Fruit fly (Drosophila melanogaster) whole organism, embryonic: ENCODE data around the gene stumps.

Experiments used
- Ada2b ChIP-seq: fragments of 200-800 bp; sonication (Bioruptor generic); IDR thresholded peaks from 2 replicates; pipeline ENCODE4 v1.3.6; 2022; ENCODE audit warnings: missing biosample characterization, missing genetic modification characterization
- Bgb ChIP-seq: fragments of 200-800 bp; sonication (Bioruptor generic); IDR thresholded peaks from 2 replicates; pipeline ENCODE4 v1.3.6; 2022; ENCODE audit warnings: missing biosample characterization, missing genetic modification characterization; ENCODE audit not compliant: partially characterized antibody
- CG12942 ChIP-seq: fragments of 200-800 bp; sonication (Bioruptor generic); optimal IDR thresholded peaks from 3 replicates; lab custom pipeline; 2016; ENCODE audit warnings: missing biosample characterization, missing genetic modification characterization
- CG15479 ChIP-seq: fragments of 200-800 bp; sonication (Bioruptor generic); optimal IDR thresholded peaks from 3 replicates; lab custom pipeline; 2019; ENCODE audit warnings: missing biosample characterization, mild to moderate bottlenecking, missing genetic modification characterization, moderate library complexity
- CG16813 ChIP-seq: fragments of 200-800 bp; sonication (Bioruptor generic); IDR thresholded peaks from 3 replicates; pipeline ENCODE4 v1.3.6; 2022; ENCODE audit warnings: missing biosample characterization, missing genetic modification characterization; ENCODE audit not compliant: partially characterized antibody
- CG17359 ChIP-seq: fragments of 200-800 bp; sonication (Bioruptor generic); optimal IDR thresholded peaks from 3 replicates; lab custom pipeline; 2018; ENCODE audit warnings: missing biosample characterization, mild to moderate bottlenecking, missing genetic modification characterization, moderate library complexity
- CG17612 ChIP-seq: fragments of 200-800 bp; sonication (Bioruptor generic); IDR thresholded peaks from 2 replicates; pipeline ENCODE4 v1.3.6; 2022; ENCODE audit warnings: missing biosample characterization, missing genetic modification characterization
- CG1832 ChIP-seq: fragments of 200-800 bp; sonication (Bioruptor generic); optimal IDR thresholded peaks from 2 replicates; lab custom pipeline; 2017; ENCODE audit warnings: missing biosample characterization, mild to moderate bottlenecking, missing genetic modification characterization, inconsistent platforms
- CG31365 ChIP-seq: fragments of 200-800 bp; sonication (Bioruptor generic); optimal IDR thresholded peaks from 2 replicates; lab custom pipeline; 2018; ENCODE audit warnings: missing biosample characterization, mild to moderate bottlenecking, missing genetic modification characterization
- CG31441 ChIP-seq: fragments of 200-800 bp; sonication (Bioruptor generic); IDR thresholded peaks from 2 replicates; pipeline ENCODE4 v1.3.6; 2022; ENCODE audit warnings: missing biosample characterization, missing genetic modification characterization
- CG4707 ChIP-seq: fragments of 200-800 bp; sonication (Bioruptor generic); optimal IDR thresholded peaks from 2 replicates; lab custom pipeline; 2018; ENCODE audit warnings: missing biosample characterization, mild to moderate bottlenecking, missing genetic modification characterization, moderate library complexity
- CG6683 ChIP-seq: fragments of 200-800 bp; sonication (Bioruptor generic); optimal IDR thresholded peaks from 2 replicates; lab custom pipeline; 2017; ENCODE audit warnings: missing biosample characterization, mild to moderate bottlenecking, missing genetic modification characterization, missing genetic modification reagents
- CG6689 ChIP-seq: fragments of 200-800 bp; sonication (Bioruptor generic); IDR thresholded peaks from 2 replicates; pipeline ENCODE4 v1.3.6; 2022; ENCODE audit warnings: missing biosample characterization, missing genetic modification characterization
- CG7987 ChIP-seq: fragments of 200-800 bp; sonication (Bioruptor generic); optimal IDR thresholded peaks from 2 replicates; lab custom pipeline; 2018; ENCODE audit warnings: missing biosample characterization, mild to moderate bottlenecking, missing genetic modification characterization, moderate library complexity
- CG8765 ChIP-seq: fragments of 200-800 bp; sonication (Bioruptor generic); IDR thresholded peaks from 2 replicates; pipeline ENCODE4 v1.3.6; 2022; ENCODE audit warnings: missing biosample characterization, missing genetic modification characterization
- CkIIα-i1 ChIP-seq: fragments of 200-800 bp; sonication (Bioruptor generic); IDR thresholded peaks from 2 replicates; pipeline ENCODE4 v1.3.6; 2022; ENCODE audit warnings: missing biosample characterization, missing genetic modification characterization
- H15 ChIP-seq: fragments of 200-800 bp; sonication (Bioruptor generic); IDR thresholded peaks from 3 replicates; pipeline ENCODE4 v1.3.6; 2022; ENCODE audit warnings: missing biosample characterization, missing genetic modification characterization
- HLH4C ChIP-seq: fragments of 200-800 bp; sonication (Bioruptor generic); IDR thresholded peaks from 3 replicates; pipeline ENCODE4 v1.3.6; 2022; ENCODE audit warnings: missing biosample characterization, missing genetic modification characterization; ENCODE audit not compliant: partially characterized antibody
- HmgD ChIP-seq: fragments of 200-800 bp; sonication (Bioruptor generic); optimal IDR thresholded peaks from 3 replicates; lab custom pipeline; 2016; ENCODE audit warnings: missing biosample characterization, missing genetic modification characterization
- Kr ChIP-seq: fragments of 200-800 bp; sonication (Bioruptor generic); optimal IDR thresholded peaks from 2 replicates; lab custom pipeline; 2017; ENCODE audit warnings: missing biosample characterization, mild to moderate bottlenecking, missing genetic modification characterization
- MBD-R2 ChIP-seq: fragments of 200-800 bp; sonication (Bioruptor generic); IDR thresholded peaks from 2 replicates; pipeline ENCODE4 v1.3.6; 2022; ENCODE audit warnings: missing biosample characterization, missing genetic modification characterization
- Med ChIP-seq: fragments of 200-800 bp; sonication (Bioruptor generic); peaks from one replicate; lab custom pipeline; 2016; ENCODE audit warnings: missing biosample characterization, missing genetic modification characterization, mild to moderate bottlenecking, inconsistent platforms, moderate library complexity
- Mes4 ChIP-seq: fragments of 200-800 bp; sonication (Bioruptor generic); optimal IDR thresholded peaks from 2 replicates; lab custom pipeline; 2016; ENCODE audit warnings: missing biosample characterization, missing genetic modification characterization
- Sox102F ChIP-seq: fragments of 200-800 bp; sonication (Bioruptor generic); optimal IDR thresholded peaks from 2 replicates; lab custom pipeline; 2018; ENCODE audit warnings: missing biosample characterization, mild to moderate bottlenecking, missing genetic modification characterization, moderate library complexity
- Usf ChIP-seq: fragments of 200-800 bp; sonication (Bioruptor generic); optimal IDR thresholded peaks from 2 replicates; lab custom pipeline; 2017; ENCODE audit warnings: missing genotype, missing biosample characterization, missing genetic modification characterization
- amos ChIP-seq: fragments of 200-800 bp; sonication (Bioruptor generic); IDR thresholded peaks from 2 replicates; pipeline ENCODE4 v1.3.6; 2022; ENCODE audit warnings: missing biosample characterization, missing genetic modification characterization; ENCODE audit not compliant: partially characterized antibody
- btn ChIP-seq: fragments of 200-800 bp; sonication (Bioruptor generic); optimal IDR thresholded peaks from 2 replicates; lab custom pipeline; 2016; ENCODE audit warnings: missing biosample characterization, missing genetic modification characterization
- caup ChIP-seq: fragments of 200-800 bp; sonication (Bioruptor generic); optimal IDR thresholded peaks from 3 replicates; lab custom pipeline; 2017; ENCODE audit warnings: missing biosample characterization, mild to moderate bottlenecking, missing genetic modification characterization, moderate library complexity; ENCODE audit not compliant: severe bottlenecking
- cg ChIP-seq: fragments of 200-800 bp; sonication (Bioruptor generic); optimal IDR thresholded peaks from 3 replicates; lab custom pipeline; 2019; ENCODE audit warnings: missing biosample characterization, mild to moderate bottlenecking, missing genetic modification characterization, moderate library complexity
- chn ChIP-seq: fragments of 200-800 bp; sonication (Bioruptor generic); optimal IDR thresholded peaks from 2 replicates; lab custom pipeline; 2016; ENCODE audit warnings: missing biosample characterization, missing genetic modification characterization
- crp ChIP-seq, 2 experiments: fragments of 200-800 bp; sonication (Bioruptor generic); optimal IDR thresholded peaks; 2 replicates in 1 of 2; 3 replicates in 1 of 2; lab custom pipeline; 2017; ENCODE audit warnings: missing biosample characterization in 2 of 2, missing genetic modification characterization in 2 of 2, mild to moderate bottlenecking in 1 of 2, moderate library complexity in 1 of 2
- dm ChIP-seq: fragments of 200-800 bp; sonication (Bioruptor generic); optimal IDR thresholded peaks from 3 replicates; lab custom pipeline; 2016; ENCODE audit warnings: missing biosample characterization, missing genetic modification characterization
- dmrt11E ChIP-seq: fragments of 200-800 bp; sonication (Bioruptor generic); optimal IDR thresholded peaks from 3 replicates; lab custom pipeline; 2018; ENCODE audit warnings: missing biosample characterization, mild to moderate bottlenecking, missing genetic modification characterization, moderate library complexity
- en ChIP-seq: fragments of 200-800 bp; sonication (Bioruptor generic); optimal IDR thresholded peaks from 2 replicates; lab custom pipeline; 2016; ENCODE audit warnings: missing biosample characterization, missing genetic modification characterization
- eve ChIP-seq, 2 experiments: fragments of >200 bp; optimal IDR thresholded peaks; 2 replicates each; lab custom pipeline; 2017; ENCODE audit warnings: missing biosample characterization in 2 of 2, missing genetic modification characterization in 2 of 2
- ewg ChIP-seq: fragments of 200-800 bp; sonication (Bioruptor generic); optimal IDR thresholded peaks from 3 replicates; lab custom pipeline; 2017; ENCODE audit warnings: mild to moderate bottlenecking, missing biosample characterization, missing genetic modification reagents, missing genetic modification characterization
- exex ChIP-seq: fragments of 200-800 bp; sonication (Bioruptor generic); optimal IDR thresholded peaks from 4 replicates; lab custom pipeline; 2018; ENCODE audit warnings: missing biosample characterization, mild to moderate bottlenecking, missing genetic modification characterization, moderate library complexity
- gsb-n ChIP-seq: fragments of 200-800 bp; sonication (Bioruptor generic); optimal IDR thresholded peaks from 3 replicates; lab custom pipeline; 2018; ENCODE audit warnings: missing biosample characterization, mild to moderate bottlenecking, missing genetic modification characterization
- ham ChIP-seq: fragments of 200-800 bp; sonication (Bioruptor generic); IDR thresholded peaks from 2 replicates; pipeline ENCODE4 v1.3.6; 2022; ENCODE audit warnings: missing biosample characterization, missing genetic modification characterization
- hb ChIP-seq: fragments of 200-800 bp; sonication (Bioruptor generic); IDR thresholded peaks from 3 replicates; pipeline ENCODE4 v1.3.6; 2022; ENCODE audit warnings: missing biosample characterization, missing genetic modification characterization; ENCODE audit not compliant: partially characterized antibody
- ind ChIP-seq: fragments of 200-800 bp; sonication (Bioruptor generic); optimal IDR thresholded peaks from 3 replicates; lab custom pipeline; 2016; ENCODE audit warnings: missing biosample characterization, missing genetic modification characterization
- luna ChIP-seq: fragments of 200-800 bp; sonication (Bioruptor generic); optimal IDR thresholded peaks from 2 replicates; lab custom pipeline; 2016; ENCODE audit warnings: missing biosample characterization, missing genetic modification characterization
- run ChIP-seq: fragments of 200-800 bp; sonication (Bioruptor generic); optimal IDR thresholded peaks from 3 replicates; lab custom pipeline; 2018; ENCODE audit warnings: missing biosample characterization, mild to moderate bottlenecking, missing genetic modification characterization
- salm ChIP-seq: fragments of 200-800 bp; sonication (Bioruptor generic); optimal IDR thresholded peaks from 2 replicates; lab custom pipeline; 2018; ENCODE audit warnings: missing biosample characterization, mild to moderate bottlenecking, missing genetic modification characterization
- schlank ChIP-seq: fragments of 200-800 bp; sonication (Bioruptor generic); optimal IDR thresholded peaks from 2 replicates; lab custom pipeline; 2018; ENCODE audit warnings: missing biosample characterization, mild to moderate bottlenecking, missing genetic modification characterization
- tll ChIP-seq, 2 experiments: fragments of 200-800 bp in 1 of 2; fragments of >200 bp in 1 of 2; sonication (Bioruptor generic) in 1 of 2; optimal IDR thresholded peaks; 2 replicates each; lab custom pipeline; 2017 to 2019; ENCODE audit warnings: missing biosample characterization in 2 of 2, missing genetic modification characterization in 2 of 2, mild to moderate bottlenecking in 1 of 2, moderate library complexity in 1 of 2
- twi ChIP-seq: fragments of 200-800 bp; optimal IDR thresholded peaks from 2 replicates; lab custom pipeline; 2019; ENCODE audit warnings: missing biosample characterization, mild to moderate bottlenecking, missing genetic modification characterization, moderate library complexity
- unpg ChIP-seq: fragments of 200-800 bp; sonication (Bioruptor generic); optimal IDR thresholded peaks from 3 replicates; lab custom pipeline; 2018; ENCODE audit warnings: missing biosample characterization, mild to moderate bottlenecking, missing genetic modification characterization, moderate library complexity

stumps gene

DNA sequence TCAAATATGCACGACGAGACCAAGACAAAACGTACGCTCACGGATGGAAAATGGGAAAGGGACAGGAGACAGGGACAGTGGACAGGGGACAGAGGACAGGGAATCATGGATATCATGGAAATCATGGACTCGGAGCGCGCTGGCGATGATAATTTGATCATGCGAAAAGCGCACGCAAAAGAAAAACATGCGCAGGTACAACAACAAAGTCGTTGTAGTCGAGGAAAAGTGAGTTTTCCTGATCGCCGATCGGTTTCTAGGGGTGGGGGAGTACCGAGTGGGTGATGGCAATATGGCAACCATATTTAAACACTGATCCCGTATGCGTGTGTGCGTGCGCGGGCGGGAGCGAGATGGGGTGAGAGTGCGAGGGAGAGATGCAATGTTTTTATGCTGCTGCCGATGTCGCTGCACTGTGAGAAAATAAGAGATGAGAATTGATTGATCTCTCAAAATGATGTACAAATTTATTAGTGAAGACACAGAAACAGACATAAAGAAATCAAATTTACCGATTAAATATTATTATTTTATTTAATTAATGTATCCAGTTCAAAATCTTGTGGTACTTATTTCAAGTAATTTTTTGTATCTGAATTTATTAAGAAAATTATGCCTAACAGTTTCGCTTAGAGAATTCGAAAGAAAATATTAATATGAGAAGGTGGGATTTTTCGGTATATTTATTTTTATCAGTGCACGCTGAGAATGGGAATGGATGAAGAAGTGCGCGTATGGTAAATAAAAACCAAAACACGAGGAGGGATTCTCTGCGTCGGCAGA is 13.9 kb downstream of the stumps start (continued):
- TF ChIP-seq ind (GFP tag; lab: Kevin White, UChicago), result peak; percentile 59
- peak; percentile 85 for TF ChIP-seq CG6689 (GFP tag; lab: Robert Waterston, UW)
- peak; percentile 47 for TF ChIP-seq chn (GFP tag; lab: Kevin White, UChicago)
- peak; percentile 76 for TF ChIP-seq CG12942 (GFP tag; lab: Kevin White, UChicago)
- TF ChIP-seq schlank (tag; lab: Kevin White, UChicago), result no peak
- TF ChIP-seq twi (tag; lab: Kevin White, UChicago), result peak; percentile 98
- no peak for TF ChIP-seq HLH4C (GFP tag; lab: Robert Waterston, UW)
- peak; percentile 52 for TF ChIP-seq cg (GFP tag; lab: Kevin White, UChicago)
- TF ChIP-seq CkIIα-i1, result no peak
- TF ChIP-seq caup, result peak; percentile 26
- TF ChIP-seq crp (GFP tag; optimal IDR thresholded peaks at IDR 0.05; lab: Kevin White, UChicago), result peak in 1 of 2 experiments; percentile 27
- TF ChIP-seq CG17612 (GFP tag; lab: Robert Waterston, UW), result no peak
- TF ChIP-seq CG1832 (GFP tag; lab: Kevin White, UChicago), result peak; percentile 67
- TF ChIP-seq CG8765 (GFP tag; lab: Robert Waterston, UW), result peak; percentile 78
- peak; percentile 57 for TF ChIP-seq CG4707 (GFP tag; lab: Kevin White, UChicago)
- no peak for TF ChIP-seq ham (GFP tag; lab: Robert Waterston, UW)
- TF ChIP-seq Mes4 (GFP tag; lab: Kevin White, UChicago), result no peak
- no peak for TF ChIP-seq exex (tag; lab: Kevin White, UChicago)
- peak; percentile 88 for TF ChIP-seq unpg (GFP tag; lab: Kevin White, UChicago)
- TF ChIP-seq Usf (GFP tag; lab: Kevin White, UChicago), result peak; percentile 84
- no peak for TF ChIP-seq dm
- no peak for TF ChIP-seq amos (GFP tag; lab: Robert Waterston, UW)
- no peak for TF ChIP-seq CG6683 (GFP tag; lab: Kevin White, UChicago)
- peak; percentile 65 for TF ChIP-seq Ada2b (GFP tag; lab: Robert Waterston, UW)
- TF ChIP-seq Sox102F, result peak; percentile 88
- peak; percentile 69 for TF ChIP-seq run (tag; lab: Kevin White, UChicago)
- no peak for TF ChIP-seq luna
- TF ChIP-seq tll (GFP tag; optimal IDR thresholded peaks at IDR 0.05; lab: Kevin White, UChicago), result peak in 1 of 2 experiments; percentile 74
- peak; percentile 94 for TF ChIP-seq Kr (GFP tag; lab: Kevin White, UChicago)
- 0 out of 3 replicates have a peak, but pooled peaks have one; percentile 45 for TF ChIP-seq H15 (GFP tag; lab: Robert Waterston, UW)
- TF ChIP-seq Bgb (GFP tag; lab: Robert Waterston, UW), result no peak
- no peak for TF ChIP-seq CG7987
- peak; percentile 79 for TF ChIP-seq CG17359 (tag; lab: Kevin White, UChicago)
- peak; percentile 98 for TF ChIP-seq CG31441 (GFP tag; lab: Robert Waterston, UW)
- peak; percentile 97 for TF ChIP-seq gsb-n
- TF ChIP-seq HmgD (GFP tag; lab: Kevin White, UChicago), result no peak
- TF ChIP-seq btn (GFP tag; lab: Kevin White, UChicago), result no peak
- peak in 1 of 2 experiments; percentile 89 for TF ChIP-seq eve (GFP tag; optimal IDR thresholded peaks at IDR 0.05; lab: Kevin White, UChicago)
- TF ChIP-seq CG16813 (GFP tag; lab: Robert Waterston, UW), result no peak
- TF ChIP-seq MBD-R2 (GFP tag; lab: Robert Waterston, UW), result no peak
- TF ChIP-seq hb (GFP tag; lab: Robert Waterston, UW), result no peak
- TF ChIP-seq CG15479 (GFP tag; lab: Kevin White, UChicago), result peak; percentile 80
- TF ChIP-seq en (GFP tag; lab: Kevin White, UChicago), result no peak
- peak; percentile 76 for TF ChIP-seq salm
- peak; percentile 74 for TF ChIP-seq ewg (GFP tag; lab: Kevin White, UChicago)
- no peak for TF ChIP-seq CG31365 (tag; lab: Kevin White, UChicago)
- TF ChIP-seq dmrt11E (tag; lab: Kevin White, UChicago), result peak; percentile 99
- TF ChIP-seq Med, result peak; percentile 58
